Fruit fly (Drosophila melanogaster) whole organism, embryonic: ENCODE results near the gene CG5225.
A peak's percentile ranks its signal among the peaks of the same experiment; 100 is the strongest.

Experiments used
- Antp ChIP-seq: fragments of 200-800 bp; sonication (Bioruptor generic); optimal IDR thresholded peaks from 3 replicates; lab custom pipeline; 2016; ENCODE audit warnings: missing biosample characterization, missing genetic modification characterization
- Atf3 ChIP-seq: fragments of 200-800 bp; sonication (Bioruptor generic); optimal IDR thresholded peaks from 3 replicates; lab custom pipeline; 2016; ENCODE audit warnings: missing biosample characterization, missing genetic modification characterization
- B-H1 ChIP-seq: fragments of 200-800 bp; sonication (Bioruptor generic); IDR thresholded peaks from 3 replicates; pipeline ENCODE4 v1.3.6; 2022; ENCODE audit warnings: missing biosample characterization, missing genetic modification characterization
- BEAF-32 ChIP-seq: fragments of 200-800 bp; sonication (Bioruptor generic); optimal IDR thresholded peaks from 3 replicates; lab custom pipeline; 2017; ENCODE audit warnings: missing biosample characterization, missing genetic modification characterization, mild to moderate bottlenecking, moderate library complexity, missing genetic modification reagents
- CG1024 ChIP-seq: fragments of 200-800 bp; sonication (Bioruptor generic); IDR thresholded peaks from 2 replicates; pipeline ENCODE4 v1.3.6; 2022; ENCODE audit warnings: missing biosample characterization, missing genetic modification characterization
- CG10979 ChIP-seq: fragments of 200-800 bp; sonication (Bioruptor generic); optimal IDR thresholded peaks from 2 replicates; lab custom pipeline; 2018; ENCODE audit warnings: missing biosample characterization, mild to moderate bottlenecking, missing genetic modification characterization, moderate library complexity
- CG11695 ChIP-seq: fragments of 200-800 bp; sonication (Bioruptor generic); IDR thresholded peaks from 3 replicates; pipeline ENCODE4 v1.3.6; 2022; ENCODE audit warnings: missing biosample characterization, missing genetic modification characterization
- CG13894 ChIP-seq: fragments of 200-800 bp; sonication (Bioruptor generic); optimal IDR thresholded peaks from 3 replicates; lab custom pipeline; 2018; ENCODE audit warnings: missing biosample characterization, mild to moderate bottlenecking, missing genetic modification characterization, moderate library complexity
- CG15269 ChIP-seq: fragments of 200-800 bp; sonication (Bioruptor generic); optimal IDR thresholded peaks from 2 replicates; lab custom pipeline; 2018; ENCODE audit warnings: missing biosample characterization, mild to moderate bottlenecking, missing genetic modification characterization, moderate library complexity
- CG15696 ChIP-seq: fragments of 200-800 bp; sonication (Bioruptor generic); optimal IDR thresholded peaks from 2 replicates; lab custom pipeline; 2019; ENCODE audit warnings: missing biosample characterization, mild to moderate bottlenecking, missing genetic modification characterization, moderate library complexity
- CG18619 ChIP-seq: fragments of 200-800 bp; sonication (Bioruptor generic); optimal IDR thresholded peaks from 3 replicates; lab custom pipeline; 2017; ENCODE audit warnings: missing biosample characterization, mild to moderate bottlenecking, missing genetic modification characterization
- CG32767 ChIP-seq: fragments of 200-800 bp; sonication (Bioruptor generic); IDR thresholded peaks from 2 replicates; pipeline ENCODE4 v1.3.6; 2022; ENCODE audit warnings: missing biosample characterization, missing genetic modification characterization
- CG3838 ChIP-seq: fragments of 200-800 bp; sonication (Bioruptor generic); optimal IDR thresholded peaks from 3 replicates; lab custom pipeline; 2016; ENCODE audit warnings: missing biosample characterization, missing genetic modification characterization
- CG4730 ChIP-seq: fragments of 200-800 bp; sonication (Bioruptor generic); IDR thresholded peaks from 2 replicates; pipeline ENCODE4 v1.3.6; 2022; ENCODE audit warnings: missing biosample characterization, missing genetic modification characterization
- CG4854 ChIP-seq: fragments of 200-800 bp; sonication (Bioruptor generic); optimal IDR thresholded peaks from 2 replicates; lab custom pipeline; 2016; ENCODE audit warnings: missing biosample characterization, missing genetic modification characterization, inconsistent platforms
- CG6254 ChIP-seq: fragments of 200-800 bp; sonication (Bioruptor generic); optimal IDR thresholded peaks from 3 replicates; lab custom pipeline; 2017; ENCODE audit warnings: mild to moderate bottlenecking, missing biosample characterization, missing genetic modification reagents, missing genetic modification characterization
- CG7556 ChIP-seq: fragments of 200-800 bp; sonication (Bioruptor generic); optimal IDR thresholded peaks from 2 replicates; lab custom pipeline; 2017; ENCODE audit warnings: missing biosample characterization, mild to moderate bottlenecking, missing genetic modification characterization
- CG7963 ChIP-seq: fragments of 200-800 bp; sonication (Bioruptor generic); IDR thresholded peaks from 3 replicates; pipeline ENCODE4 v1.3.6; 2022; ENCODE audit warnings: missing biosample characterization, missing genetic modification characterization; ENCODE audit not compliant: partially characterized antibody
- CG8290 ChIP-seq, 3 experiments: fragments of 200-800 bp; sonication (Bioruptor generic); optimal IDR thresholded peaks; 2 replicates each; lab custom pipeline; 2016 to 2019; ENCODE audit warnings: missing biosample characterization in 3 of 3, missing genetic modification characterization in 3 of 3, mild to moderate bottlenecking in 2 of 3, moderate library complexity in 1 of 3
- CG9215 ChIP-seq: fragments of 200-800 bp; sonication (Bioruptor generic); IDR thresholded peaks from 2 replicates; pipeline ENCODE4 v1.3.6; 2022; ENCODE audit warnings: missing biosample characterization, missing genetic modification characterization
- CG9876 ChIP-seq: fragments of 200-800 bp; sonication (Bioruptor generic); optimal IDR thresholded peaks from 2 replicates; lab custom pipeline; 2016; ENCODE audit warnings: missing biosample characterization, missing genetic modification characterization
- CG9932 ChIP-seq: fragments of 200-800 bp; sonication (Bioruptor generic); IDR thresholded peaks from 2 replicates; pipeline ENCODE4 v1.3.6; 2022; ENCODE audit warnings: missing biosample characterization, missing genetic modification characterization
- D19B ChIP-seq: fragments of 200-800 bp; sonication (Bioruptor generic); optimal IDR thresholded peaks from 2 replicates; lab custom pipeline; 2017; ENCODE audit warnings: missing biosample characterization, mild to moderate bottlenecking, missing genetic modification characterization
- Dek ChIP-seq: fragments of 200-800 bp; sonication (Bioruptor generic); optimal IDR thresholded peaks from 3 replicates; lab custom pipeline; 2019; ENCODE audit warnings: missing biosample characterization, mild to moderate bottlenecking, missing genetic modification characterization, moderate library complexity
- Dref ChIP-seq: fragments of 200-800 bp; sonication (Bioruptor generic); IDR thresholded peaks from 2 replicates; pipeline ENCODE4 v1.3.6; 2022; ENCODE audit warnings: missing biosample characterization, missing genetic modification characterization
- Eip74EF ChIP-seq, 2 experiments: fragments of 200-800 bp in 1 of 2; fragments of >200 bp in 1 of 2; sonication (Bioruptor generic) in 1 of 2; optimal IDR thresholded peaks; 2 replicates each; lab custom pipeline; 2017 to 2019; ENCODE audit warnings: missing biosample characterization in 2 of 2, missing genetic modification characterization in 2 of 2, mild to moderate bottlenecking in 1 of 2, moderate library complexity in 1 of 2
- HmgD ChIP-seq: fragments of 200-800 bp; sonication (Bioruptor generic); optimal IDR thresholded peaks from 3 replicates; lab custom pipeline; 2016; ENCODE audit warnings: missing biosample characterization, missing genetic modification characterization
- Hr51 ChIP-seq, 2 experiments: fragments of 200-800 bp; sonication (Bioruptor generic); optimal IDR thresholded peaks; 2 replicates in 1 of 2; 3 replicates in 1 of 2; lab custom pipeline; 2016 to 2018; ENCODE audit warnings: missing biosample characterization in 2 of 2, missing genetic modification characterization in 2 of 2, mild to moderate bottlenecking in 1 of 2, moderate library complexity in 1 of 2
- Hsf ChIP-seq: fragments of 200-800 bp; sonication (Bioruptor generic); optimal IDR thresholded peaks from 3 replicates; lab custom pipeline; 2016; ENCODE audit warnings: missing biosample characterization, missing genetic modification characterization
- Nf-YB ChIP-seq: fragments of 200-800 bp; sonication (Bioruptor generic); optimal IDR thresholded peaks from 3 replicates; lab custom pipeline; 2019; ENCODE audit warnings: missing biosample characterization, mild to moderate bottlenecking, missing genetic modification characterization, moderate library complexity
- PHDP ChIP-seq: fragments of 200-800 bp; sonication (Bioruptor generic); optimal IDR thresholded peaks from 3 replicates; lab custom pipeline; 2018; ENCODE audit warnings: missing biosample characterization, mild to moderate bottlenecking, missing genetic modification characterization, moderate library complexity
- Ravus ChIP-seq: fragments of 200-800 bp; sonication (Bioruptor generic); IDR thresholded peaks from 2 replicates; pipeline ENCODE4 v1.3.6; 2022; ENCODE audit warnings: missing biosample characterization, missing genetic modification characterization
- Rx ChIP-seq: fragments of 200-800 bp; sonication (Bioruptor generic); IDR thresholded peaks from 2 replicates; pipeline ENCODE4 v1.3.6; 2022; ENCODE audit warnings: missing biosample characterization, missing genetic modification characterization
- Xrp1 ChIP-seq: fragments of 200-800 bp; sonication (Bioruptor generic); IDR thresholded peaks from 2 replicates; pipeline ENCODE4 v1.3.6; 2022; ENCODE audit warnings: missing biosample characterization, missing genetic modification characterization
- ham ChIP-seq: fragments of 200-800 bp; sonication (Bioruptor generic); IDR thresholded peaks from 2 replicates; pipeline ENCODE4 v1.3.6; 2022; ENCODE audit warnings: missing biosample characterization, missing genetic modification characterization
- hb ChIP-seq: fragments of 200-800 bp; sonication (Bioruptor generic); IDR thresholded peaks from 3 replicates; pipeline ENCODE4 v1.3.6; 2022; ENCODE audit warnings: missing biosample characterization, missing genetic modification characterization; ENCODE audit not compliant: partially characterized antibody
- ken ChIP-seq: fragments of 200-800 bp; sonication (Bioruptor generic); IDR thresholded peaks from 3 replicates; pipeline ENCODE4 v1.3.6; 2022; ENCODE audit warnings: missing biosample characterization, missing genetic modification characterization
- lola ChIP-seq, 3 experiments: fragments of >200 bp in 2 of 3; fragments of 200-800 bp in 1 of 3; sonication (Bioruptor generic) in 1 of 3; optimal IDR thresholded peaks; 2 replicates each; lab custom pipeline; 2017 to 2019; ENCODE audit warnings: missing biosample characterization in 3 of 3, missing genetic modification characterization in 3 of 3, mild to moderate bottlenecking in 1 of 3, moderate library complexity in 1 of 3
- mirr ChIP-seq: fragments of 200-800 bp; sonication (Bioruptor generic); optimal IDR thresholded peaks from 3 replicates; lab custom pipeline; 2018; ENCODE audit warnings: missing biosample characterization, mild to moderate bottlenecking, missing genetic modification characterization
- oc ChIP-seq: fragments of 200-800 bp; sonication (Bioruptor generic); optimal IDR thresholded peaks from 2 replicates; lab custom pipeline; 2018; ENCODE audit warnings: missing biosample characterization, mild to moderate bottlenecking, missing genetic modification characterization, moderate library complexity
- org-1 ChIP-seq: fragments of 200-800 bp; sonication (Bioruptor generic); optimal IDR thresholded peaks from 2 replicates; lab custom pipeline; 2017; ENCODE audit warnings: missing biosample characterization, missing genetic modification characterization
- p53 ChIP-seq: fragments of 200-800 bp; sonication (Bioruptor generic); optimal IDR thresholded peaks from 2 replicates; lab custom pipeline; 2016; ENCODE audit warnings: missing biosample characterization, missing genetic modification characterization
- pfk ChIP-seq: fragments of 200-800 bp; sonication (Bioruptor generic); optimal IDR thresholded peaks from 2 replicates; lab custom pipeline; 2018; ENCODE audit warnings: missing biosample characterization, mild to moderate bottlenecking, missing genetic modification characterization, moderate library complexity
- pita ChIP-seq: fragments of 200-800 bp; sonication (Bioruptor generic); optimal IDR thresholded peaks from 2 replicates; lab custom pipeline; 2017; ENCODE audit warnings: missing biosample characterization, mild to moderate bottlenecking, missing genetic modification characterization
- pnt ChIP-seq: fragments of 200-800 bp; sonication (Bioruptor generic); optimal IDR thresholded peaks from 3 replicates; lab custom pipeline; 2016; ENCODE audit warnings: missing biosample characterization, missing genetic modification characterization
- sens ChIP-seq: fragments of 200-800 bp; sonication (Bioruptor generic); peaks from one replicate; lab custom pipeline; 2016; ENCODE audit warnings: missing biosample characterization, missing genetic modification characterization
- tx ChIP-seq: fragments of 200-800 bp; sonication (Bioruptor generic); optimal IDR thresholded peaks from 2 replicates; lab custom pipeline; 2016; ENCODE audit warnings: missing biosample characterization, missing genetic modification characterization
- zen2 ChIP-seq: fragments of 200-800 bp; sonication (Bioruptor generic); IDR thresholded peaks from 3 replicates; pipeline ENCODE4 v1.3.6; 2022; ENCODE audit warnings: missing biosample characterization, missing genetic modification characterization; ENCODE audit not compliant: partially characterized antibody

The CG5225 gene

DNA sequence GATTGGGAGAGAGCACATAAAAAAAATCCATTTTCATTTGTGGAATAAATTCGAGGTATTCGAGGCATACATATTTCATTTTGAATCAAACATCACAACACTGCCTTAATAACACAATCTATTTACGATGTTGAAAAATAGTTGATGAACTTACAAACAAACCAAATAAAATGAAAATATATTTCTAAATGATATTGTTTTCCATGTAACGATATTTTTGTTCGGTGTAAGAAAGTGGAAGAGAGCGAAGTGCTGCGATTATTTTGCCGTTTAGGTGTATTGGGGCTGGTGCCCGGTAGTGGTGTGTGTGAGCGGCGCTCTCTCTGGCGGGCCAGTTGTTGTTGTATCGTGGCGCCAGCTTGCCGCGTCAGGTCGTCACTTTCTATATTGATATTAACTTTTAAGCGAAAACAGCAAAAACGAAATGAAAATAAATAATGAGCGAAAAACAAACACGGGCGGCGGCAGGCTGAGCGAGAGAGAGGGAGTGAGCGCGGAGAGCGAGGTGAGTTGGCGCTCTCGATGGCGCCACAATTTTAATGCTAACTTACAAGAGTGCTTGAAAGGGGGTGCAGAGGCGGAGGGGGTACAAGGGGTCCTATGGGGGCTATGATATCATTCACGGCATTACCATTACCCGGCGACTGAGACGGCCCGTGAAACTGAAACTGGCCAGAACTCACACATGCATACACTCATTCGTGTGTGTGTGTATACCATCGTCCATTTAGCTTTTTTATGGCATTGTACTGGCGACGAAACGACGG is 36.7 kb downstream of the CG5225 start (continued):
- TF ChIP-seq lola (GFP tag; optimal IDR thresholded peaks at IDR 0.05; lab: Kevin White, UChicago) (peak in 1 of 3 experiments; percentile 86), Hsf (GFP tag; lab: Kevin White, UChicago) (peak; percentile 95), Dref (no peak), CG15696 (tag; lab: Kevin White, UChicago) (peak; percentile 67), ken (GFP tag; lab: Robert Waterston, UW) (peak; percentile 85), CG9876 (GFP tag; lab: Kevin White, UChicago) (peak; percentile 73), hb (no peak), CG9932 (GFP tag; lab: Robert Waterston, UW) (peak; percentile 86), Rx (peak; percentile 82), CG9215 (GFP tag; lab: Robert Waterston, UW) (peak; percentile 81), pnt (GFP tag; lab: Kevin White, UChicago) (peak; percentile 79), mirr (GFP tag; lab: Kevin White, UChicago) (peak; percentile 54), CG7556 (GFP tag; lab: Kevin White, UChicago) (peak; percentile 97), HmgD (GFP tag; lab: Kevin White, UChicago) (peak; percentile 23), p53 (GFP tag; lab: Kevin White, UChicago) (no peak), Dek (tag; lab: Kevin White, UChicago) (peak; percentile 85), Eip74EF (GFP tag; optimal IDR thresholded peaks at IDR 0.05; lab: Kevin White, UChicago) (peak in 1 of 2 experiments; percentile 95), sens (GFP tag; lab: Kevin White, UChicago) (peak; percentile 99), CG15269 (tag; lab: Kevin White, UChicago) (peak; percentile 94), pfk (GFP tag; lab: Kevin White, UChicago) (peak; percentile 70), Antp (GFP tag; lab: Kevin White, UChicago) (peak; percentile 87), Xrp1 (peak; percentile 91), zen2 (GFP tag; lab: Robert Waterston, UW) (no peak), CG4854 (peak; percentile 89), B-H1 (peak; percentile 85), CG4730 (GFP tag; lab: Robert Waterston, UW) (peak; percentile 78), Nf-YB (GFP tag; lab: Kevin White, UChicago) (peak; percentile 83), CG13894 (tag; lab: Kevin White, UChicago) (peak; percentile 78), org-1 (GFP tag; lab: Kevin White, UChicago) (peak; percentile 96), CG6254 (GFP tag; lab: Kevin White, UChicago) (peak; percentile 80), CG7963 (GFP tag; lab: Robert Waterston, UW) (no peak), CG1024 (no peak; the same call in none of the 2 replicates), CG11695 (GFP tag; lab: Robert Waterston, UW) (peak; percentile 92), ham (GFP tag; lab: Robert Waterston, UW) (no peak), Hr51 (GFP tag; optimal IDR thresholded peaks at IDR 0.05; lab: Kevin White, UChicago) (peak; percentile 82 to 97), CG8290 (GFP tag; optimal IDR thresholded peaks at IDR 0.05; lab: Kevin White, UChicago) (peak; percentile 70), CG8290 (tag; optimal IDR thresholded peaks at IDR 0.05; lab: Kevin White, UChicago) (peak; percentile 62 to 93), PHDP (tag; lab: Kevin White, UChicago) (peak; percentile 97), D19B (GFP tag; lab: Kevin White, UChicago) (peak; percentile 85), pita (no peak), CG18619 (GFP tag; lab: Kevin White, UChicago) (peak; percentile 92), CG3838 (peak; percentile 83), CG32767 (GFP tag; lab: Robert Waterston, UW) (peak; percentile 81), Ravus (GFP tag; lab: Robert Waterston, UW) (peak; percentile 64), tx (GFP tag; lab: Kevin White, UChicago) (peak; percentile 85), CG10979 (tag; lab: Kevin White, UChicago) (peak; percentile 95), oc (peak; percentile 96), Atf3 (GFP tag; lab: Kevin White, UChicago) (peak; percentile 83), BEAF-32 (GFP tag; lab: Kevin White, UChicago) (no peak)
